Fruit fly (Drosophila melanogaster): ENCODE data around the gene Bdbt.

dm6 chr3R:21116057-21116456, 2.6 kb downstream of the Bdbt start, which contains the start of gene ppan:
- no peak for TF ChIP-seq kni (GFP tag; optimal IDR thresholded peaks at IDR 0.05)
- TF ChIP-seq tll (GFP tag; optimal IDR thresholded peaks at IDR 0.05) = no peak
- no peak for TF ChIP-seq vnd (GFP tag; IDR thresholded peaks at IDR 0.05; ENCODE audit: partially characterized antibody)
- TF ChIP-seq zf30C (GFP tag; optimal IDR thresholded peaks at IDR 0.05) = no peak
- no peak for TF ChIP-seq CG15073 (GFP tag; optimal IDR thresholded peaks at IDR 0.05)
- no peak for TF ChIP-seq CG10366 (GFP tag; IDR thresholded peaks at IDR 0.05)
